Worm (Caenorhabditis elegans) whole organism, L4/young adult: ENCODE data around the gene srr-10.

Source experiments
- W03F9.2 ChIP-seq: fragments of 150-350 bp; optimal IDR thresholded peaks from 2 replicates; lab custom pipeline; 2014; ENCODE audit warnings: missing biosample characterization, missing genetic modification characterization
- dao-5 ChIP-seq: sonication (generic microtip); optimal IDR thresholded peaks from 2 replicates; lab custom pipeline; 2016; ENCODE audit warnings: missing genotype, missing genetic modification characterization, moderate library complexity, missing compliant biosample characterization
- him-1 ChIP-seq: sonication (generic microtip); optimal IDR thresholded peaks from 2 replicates; lab custom pipeline; 2016; ENCODE audit warnings: missing genotype, missing genetic modification reagents, missing genetic modification characterization, missing compliant biosample characterization

ce11 chrV:7776029-7776628 is 40.7 kb downstream of the srr-10 start, which contains the start of the genes rpl-39 and rps-30:
- TF ChIP-seq W03F9.2 (peak; percentile 78), him-1 (tag; lab: Kevin White, UChicago) (no peak), dao-5 (tag; lab: Kevin White, UChicago) (no peak)
